Worm (Caenorhabditis elegans) whole organism, L3 larva: ENCODE measurements around the gene srd-51.
A peak's percentile ranks its signal among the peaks of the same experiment; 100 is the strongest.

Source experiments
- R02D3.7 ChIP-seq: fragments of 150-350 bp; optimal IDR thresholded peaks from 2 replicates; lab custom pipeline; 2014; ENCODE audit warnings: missing biosample characterization, missing genetic modification characterization
- ZK546.5 ChIP-seq: sonication (generic microtip); optimal IDR thresholded peaks from 2 replicates; lab custom pipeline; 2017; ENCODE audit warnings: missing biosample characterization, missing genetic modification characterization
- aly-2 ChIP-seq: fragments of 150-350 bp; optimal IDR thresholded peaks from 2 replicates; lab custom pipeline; 2014; ENCODE audit warnings: missing biosample characterization, missing genetic modification characterization
- ceh-16 ChIP-seq: sonication (generic microtip); optimal IDR thresholded peaks from 2 replicates; lab custom pipeline; 2017; ENCODE audit warnings: missing biosample characterization, missing genetic modification characterization
- ceh-28 ChIP-seq: fragments of 150-350 bp; optimal IDR thresholded peaks from 2 replicates; lab custom pipeline; 2014; ENCODE audit warnings: missing biosample characterization, missing genetic modification reagents, missing genetic modification characterization
- ceh-82 ChIP-seq: fragments of 150-350 bp; optimal IDR thresholded peaks from 2 replicates; lab custom pipeline; 2014; ENCODE audit warnings: missing biosample characterization, missing genetic modification characterization
- ceh-9 ChIP-seq: sonication (generic microtip); optimal IDR thresholded peaks from 2 replicates; lab custom pipeline; 2018; ENCODE audit warnings: missing biosample characterization, missing genetic modification characterization
- daf-12 ChIP-seq: fragments of 150-350 bp; optimal IDR thresholded peaks from 2 replicates; lab custom pipeline; 2014; ENCODE audit warnings: missing biosample characterization, missing genetic modification reagents, missing genetic modification characterization
- egl-27 ChIP-seq: sonication (generic microtip); optimal IDR thresholded peaks from 4 replicates; lab custom pipeline; 2017; ENCODE audit warnings: missing biosample characterization, missing genetic modification reagents, missing genetic modification characterization
- egl-5 ChIP-seq: fragments of 150-350 bp; optimal IDR thresholded peaks from 2 replicates; lab custom pipeline; 2017; ENCODE audit warnings: missing biosample characterization, missing genetic modification reagents, missing genetic modification characterization, inconsistent platforms
- elt-1 ChIP-seq: fragments of 150-350 bp; optimal IDR thresholded peaks from 2 replicates; lab custom pipeline; 2014; ENCODE audit warnings: missing biosample characterization, missing genetic modification characterization
- elt-2 ChIP-seq: sonication (generic microtip); optimal IDR thresholded peaks from 2 replicates; lab custom pipeline; 2016; ENCODE audit warnings: missing genetic modification reagents, mild to moderate bottlenecking, missing genetic modification characterization, missing compliant biosample characterization
- elt-3 ChIP-seq, 3 experiments: fragments of 150-350 bp in 1 of 3; sonication (generic microtip) in 2 of 3; optimal IDR thresholded peaks; 2 replicates in 2 of 3; 4 replicates in 1 of 3; lab custom pipeline; 2014 to 2017; ENCODE audit warnings: missing biosample characterization in 3 of 3, missing genetic modification characterization in 3 of 3
- fkh-10 ChIP-seq: sonication (generic microtip); optimal IDR thresholded peaks from 2 replicates; lab custom pipeline; 2017; ENCODE audit warnings: missing biosample characterization, missing genetic modification reagents, missing genetic modification characterization
- fkh-2 ChIP-seq: fragments of 150-350 bp; optimal IDR thresholded peaks from 2 replicates; lab custom pipeline; 2014; ENCODE audit warnings: missing biosample characterization, missing genetic modification reagents, missing genetic modification characterization
- fos-1 ChIP-seq: fragments of 150-350 bp; optimal IDR thresholded peaks from 2 replicates; lab custom pipeline; 2014; ENCODE audit warnings: missing biosample characterization, missing genetic modification characterization
- hmg-11 ChIP-seq: sonication (generic microtip); optimal IDR thresholded peaks from 2 replicates; lab custom pipeline; 2016; ENCODE audit warnings: missing genetic modification characterization, missing compliant biosample characterization
- jun-1 ChIP-seq: fragments of 150-350 bp; optimal IDR thresholded peaks from 2 replicates; lab custom pipeline; 2014; ENCODE audit warnings: missing biosample characterization, missing genetic modification reagents, missing genetic modification characterization
- lin-15B ChIP-seq: fragments of 150-350 bp; optimal IDR thresholded peaks from 2 replicates; lab custom pipeline; 2014; ENCODE audit warnings: missing biosample characterization, missing genetic modification characterization
- lin-39 ChIP-seq: fragments of 150-350 bp; optimal IDR thresholded peaks from 2 replicates; lab custom pipeline; 2018; ENCODE audit warnings: missing biosample characterization, missing genetic modification reagents, missing genetic modification characterization
- lsy-12 ChIP-seq: sonication (generic microtip); optimal IDR thresholded peaks from 2 replicates; lab custom pipeline; 2016; ENCODE audit warnings: mild to moderate bottlenecking, missing genetic modification characterization, missing compliant biosample characterization
- mdl-1 ChIP-seq: fragments of 150-350 bp; optimal IDR thresholded peaks from 2 replicates; lab custom pipeline; 2014; ENCODE audit warnings: missing biosample characterization, missing genetic modification characterization
- mml-1 ChIP-seq: fragments of 150-350 bp; sonication (generic microtip); optimal IDR thresholded peaks from 3 replicates; lab custom pipeline; 2014; ENCODE audit warnings: missing biosample characterization, missing genetic modification characterization
- nhr-11 ChIP-seq: fragments of 150-350 bp; optimal IDR thresholded peaks from 2 replicates; lab custom pipeline; 2014; ENCODE audit warnings: missing biosample characterization, missing genetic modification characterization
- nhr-12 ChIP-seq: fragments of 150-350 bp; optimal IDR thresholded peaks from 2 replicates; lab custom pipeline; 2014; ENCODE audit warnings: missing biosample characterization, missing genetic modification characterization
- nhr-23 ChIP-seq: fragments of 150-350 bp; optimal IDR thresholded peaks from 2 replicates; lab custom pipeline; 2014; ENCODE audit warnings: missing biosample characterization, missing genetic modification reagents, missing genetic modification characterization
- nhr-237 ChIP-seq: fragments of 150-350 bp; optimal IDR thresholded peaks from 2 replicates; lab custom pipeline; 2014; ENCODE audit warnings: missing biosample characterization, missing genetic modification characterization
- nhr-25 ChIP-seq: sonication (generic microtip); optimal IDR thresholded peaks from 2 replicates; lab custom pipeline; 2017; ENCODE audit warnings: missing biosample characterization, missing genetic modification characterization
- nhr-43 ChIP-seq: sonication (generic microtip); optimal IDR thresholded peaks from 2 replicates; lab custom pipeline; 2016; ENCODE audit warnings: mild to moderate bottlenecking, missing genetic modification characterization, missing compliant biosample characterization; ENCODE audit not compliant: poor library complexity, severe bottlenecking
- nhr-67 ChIP-seq: fragments of 150-350 bp; optimal IDR thresholded peaks from 2 replicates; lab custom pipeline; 2014; ENCODE audit warnings: missing biosample characterization, missing genetic modification characterization
- pha-4 ChIP-seq: fragments of 150-350 bp; optimal IDR thresholded peaks from 2 replicates; lab custom pipeline; 2014; ENCODE audit warnings: missing biosample characterization, missing genetic modification reagents, missing genetic modification characterization
- pqm-1 ChIP-seq: fragments of 150-350 bp; optimal IDR thresholded peaks from 2 replicates; lab custom pipeline; 2017; ENCODE audit warnings: missing biosample characterization, missing genetic modification characterization, inconsistent platforms
- skn-1 ChIP-seq: fragments of 150-350 bp; optimal IDR thresholded peaks from 2 replicates; lab custom pipeline; 2014; ENCODE audit warnings: missing biosample characterization, missing genetic modification characterization
- snpc-4 ChIP-seq: fragments of 150-350 bp; optimal IDR thresholded peaks from 2 replicates; lab custom pipeline; 2014; ENCODE audit warnings: missing biosample characterization, missing genetic modification characterization
- unc-39 ChIP-seq: sonication (generic microtip); optimal IDR thresholded peaks from 4 replicates; lab custom pipeline; 2017; ENCODE audit warnings: missing biosample characterization, missing genetic modification characterization
- unc-62 ChIP-seq: fragments of 150-350 bp; sonication (generic microtip); optimal IDR thresholded peaks from 4 replicates; lab custom pipeline; 2014; ENCODE audit warnings: missing biosample characterization, missing genetic modification reagents, missing genetic modification characterization
- zag-1 ChIP-seq: fragments of 150-350 bp; optimal IDR thresholded peaks from 2 replicates; lab custom pipeline; 2014; ENCODE audit warnings: missing biosample characterization, missing genetic modification characterization
- ztf-11 ChIP-seq: fragments of 150-350 bp; optimal IDR thresholded peaks from 2 replicates; lab custom pipeline; 2014; ENCODE audit warnings: missing biosample characterization, missing genetic modification characterization
- ztf-4 ChIP-seq: fragments of 150-350 bp; optimal IDR thresholded peaks from 2 replicates; lab custom pipeline; 2014; ENCODE audit warnings: missing biosample characterization, missing genetic modification characterization

The srd-51 gene

DNA sequence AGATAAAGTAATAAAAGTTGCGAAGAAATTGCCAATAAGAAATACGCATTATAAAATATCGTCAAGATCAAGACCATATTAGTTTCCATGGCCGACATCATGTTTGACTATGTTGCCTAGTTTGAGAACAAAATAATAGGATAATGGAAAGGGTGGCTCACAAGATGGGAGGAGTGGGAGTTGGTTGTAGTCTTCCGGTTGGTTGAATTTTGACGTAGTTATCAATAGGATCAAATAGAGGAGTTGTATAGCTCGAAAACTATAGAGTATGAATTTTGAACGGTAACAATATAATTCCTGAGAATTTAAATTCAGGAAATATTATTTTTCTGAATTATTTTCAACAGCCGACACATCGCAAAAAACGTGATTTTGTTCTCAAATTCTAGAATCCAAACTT, 3.0 kb downstream of the srd-51 start, which contains the start of gene srd-50:
srd-50 (minus strand) TSS at position 101 of the 400 bp plus-strand sequence.
- TF ChIP-seq mdl-1 (no peak), egl-27 (tag; lab: Kevin White, UChicago) (no peak), fkh-10 (GFP tag; lab: Kevin White, UChicago) (no peak), nhr-237 (tag; lab: Kevin White, UChicago) (no peak), ceh-82 (tag; lab: Kevin White, UChicago) (no peak), ceh-28 (no peak), skn-1 (tag; lab: Kevin White, UChicago) (no peak), zag-1 (tag; lab: Kevin White, UChicago) (no peak), fkh-2 (tag; lab: Kevin White, UChicago) (no peak), lin-39 (no peak), hmg-11 (tag; lab: Kevin White, UChicago) (no peak), egl-5 (no peak), elt-3 (tag; optimal IDR thresholded peaks at IDR 0.05; lab: Kevin White, UChicago) (no peak), unc-39 (no peak), ZK546.5 (no peak), nhr-23 (tag; lab: Kevin White, UChicago) (no peak), elt-1 (no peak), aly-2 (tag; lab: Kevin White, UChicago) (no peak), unc-62 (GFP tag; lab: Kevin White, UChicago) (no peak)

DNA sequence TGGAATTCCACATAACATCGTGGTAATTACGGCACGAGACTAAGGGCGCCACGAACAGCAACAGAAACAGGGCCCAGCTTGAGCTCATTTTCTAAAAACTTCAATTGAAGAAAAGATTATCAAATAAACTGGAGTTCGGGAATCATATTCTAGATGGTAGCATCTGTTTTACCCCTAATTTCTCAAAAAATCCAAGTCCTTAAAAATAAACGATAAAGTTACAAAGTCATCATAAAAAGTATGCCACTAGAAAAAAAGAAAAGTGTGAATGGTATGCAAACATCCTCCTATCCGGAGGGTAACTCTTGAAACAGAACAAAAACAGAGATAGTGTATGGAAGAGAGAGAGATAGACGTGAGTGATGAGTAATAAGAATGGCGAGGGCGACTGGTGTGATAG, 7.4 kb downstream of the srd-51 start, which contains the start of gene efn-3:
efn-3 (minus strand) TSS at position 101 of the 400 bp plus-strand sequence.
- TF ChIP-seq R02D3.7 (tag; lab: Kevin White, UChicago) (no peak), ceh-82 (tag; lab: Kevin White, UChicago) (no peak), unc-62 (GFP tag; lab: Kevin White, UChicago) (no peak), fkh-10 (GFP tag; lab: Kevin White, UChicago) (no peak), nhr-67 (tag; lab: Kevin White, UChicago) (no peak), ztf-11 (tag; lab: Kevin White, UChicago) (no peak), nhr-237 (tag; lab: Kevin White, UChicago) (no peak), skn-1 (tag; lab: Kevin White, UChicago) (no peak), unc-39 (no peak), nhr-12 (no peak), lin-39 (no peak), zag-1 (tag; lab: Kevin White, UChicago) (no peak)

DNA sequence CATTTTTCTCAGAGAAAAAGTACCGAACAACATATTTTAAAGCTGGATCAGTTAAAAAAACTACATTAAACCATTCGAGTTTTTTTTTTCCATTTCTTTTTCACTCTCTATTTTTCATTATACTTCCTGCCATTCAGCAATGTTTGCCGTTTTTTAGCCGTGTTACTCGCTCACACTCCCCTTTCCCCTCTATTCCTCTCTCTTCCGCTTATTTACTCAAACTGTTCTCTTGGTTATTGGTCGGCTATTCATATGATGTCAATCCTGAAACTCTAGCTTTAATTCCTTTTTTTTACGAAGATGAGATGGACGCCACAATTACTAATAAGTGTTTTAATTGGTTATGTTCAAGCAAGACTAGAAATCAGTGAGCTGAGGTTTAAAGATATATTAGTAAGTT, 12.9 kb downstream of the srd-51 start, which contains the start of gene tre-4:
tre-4 (plus strand) TSS at position 301 of the 400 bp plus-strand sequence.
- TF ChIP-seq nhr-25, result no peak
- peak; percentile 61 for TF ChIP-seq pha-4
- no peak for TF ChIP-seq unc-39

DNA sequence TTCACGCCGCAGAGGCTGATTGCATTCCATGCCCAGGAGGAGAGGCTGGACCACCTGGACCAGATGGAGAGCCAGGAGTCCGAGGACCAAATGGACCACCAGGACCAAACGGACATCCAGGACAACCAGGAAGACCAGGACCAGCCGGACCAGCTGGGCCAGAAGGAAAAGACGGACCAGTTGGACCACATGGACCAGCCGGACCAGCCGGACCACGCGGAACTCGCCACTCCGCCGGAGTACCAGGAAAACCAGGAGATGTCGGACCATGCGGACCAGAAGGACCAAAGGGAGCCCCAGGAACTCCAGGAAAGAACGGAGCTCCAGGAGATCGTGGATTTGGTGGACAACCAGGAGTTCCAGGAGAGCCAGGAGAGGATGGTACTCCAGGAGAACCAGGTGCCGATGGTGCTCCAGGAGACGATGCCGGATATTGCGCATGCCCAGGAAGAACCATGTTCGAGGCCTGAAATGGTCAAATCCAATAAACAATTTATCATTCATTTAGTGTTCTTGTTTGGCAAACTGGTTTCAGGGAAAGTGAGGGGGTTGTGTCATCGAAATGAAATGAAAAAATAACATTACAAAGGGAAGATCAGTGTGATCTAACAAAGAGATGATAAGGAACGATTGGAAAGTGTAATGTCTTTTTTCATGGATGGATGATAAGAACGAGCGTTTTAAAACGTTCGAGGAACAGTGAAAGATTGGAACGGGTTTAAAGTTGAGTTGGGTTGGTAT, 14.6 kb downstream of the srd-51 start:
- TF ChIP-seq elt-3 (tag; optimal IDR thresholded peaks at IDR 0.05; lab: Kevin White, UChicago) (peak in 1 of 3 experiments; percentile 58), ceh-16 (tag; lab: Kevin White, UChicago) (no peak), pqm-1 (tag; lab: Kevin White, UChicago) (peak; percentile 4), lsy-12 (tag; lab: Kevin White, UChicago) (no peak), nhr-23 (tag; lab: Kevin White, UChicago) (no peak), aly-2 (tag; lab: Kevin White, UChicago) (no peak), lin-15B (no peak), fkh-2 (tag; lab: Kevin White, UChicago) (no peak), nhr-11 (tag; lab: Kevin White, UChicago) (no peak), ztf-4 (tag; lab: Kevin White, UChicago) (no peak), pha-4 (no peak), skn-1 (tag; lab: Kevin White, UChicago) (no peak), nhr-237 (tag; lab: Kevin White, UChicago) (no peak), fkh-10 (GFP tag; lab: Kevin White, UChicago) (no peak), snpc-4 (no peak), mml-1 (tag; lab: Kevin White, UChicago) (no peak), elt-2 (tag; lab: Kevin White, UChicago) (peak; percentile 25), hmg-11 (tag; lab: Kevin White, UChicago) (no peak), nhr-43 (no peak), lin-39 (no peak), zag-1 (tag; lab: Kevin White, UChicago) (no peak), daf-12 (tag; lab: Kevin White, UChicago) (no peak), fos-1 (tag; lab: Kevin White, UChicago) (no peak), jun-1 (no peak), ceh-9 (no peak)
